Worm (Caenorhabditis elegans) whole organism, L4 larva: Measurements from ENCODE around the gene str-3.

Experiments used
- F10B5.3 ChIP-seq: sonication (generic microtip); optimal IDR thresholded peaks from 2 replicates; lab custom pipeline; 2016; ENCODE audit warnings: mild to moderate bottlenecking, missing genetic modification characterization, missing compliant biosample characterization
- F26F4.8 ChIP-seq: fragments of 200-800 bp; sonication (Bioruptor generic); conservative IDR thresholded peaks from 2 replicates; pipeline ENCODE4 v1.3.6; 2022; ENCODE audit warnings: missing genetic modification characterization, missing compliant biosample characterization
- F37D6.2 ChIP-seq: sonication (generic microtip); optimal IDR thresholded peaks from 2 replicates; lab custom pipeline; 2016; ENCODE audit warnings: mild to moderate bottlenecking, missing genetic modification characterization, missing compliant biosample characterization
- T20F7.1 ChIP-seq: fragments of 200-800 bp; sonication (Bioruptor generic); optimal IDR thresholded peaks from 2 replicates; lab custom pipeline; 2018; ENCODE audit warnings: mild to moderate bottlenecking, missing genetic modification characterization, missing compliant biosample characterization
- Y105C5A.15 ChIP-seq: fragments of 200-800 bp; sonication (Bioruptor generic); IDR thresholded peaks from 2 replicates; pipeline ENCODE4 v1.3.6; 2022; ENCODE audit warnings: missing genetic modification characterization, missing compliant biosample characterization
- Y48G9A.11 ChIP-seq: fragments of 200-800 bp; sonication (Bioruptor generic); IDR thresholded peaks from 2 replicates; pipeline ENCODE4 v1.3.6; 2022; ENCODE audit warnings: missing genetic modification reagents, missing genetic modification characterization, missing compliant biosample characterization
- Y75B8A.6 ChIP-seq: fragments of 200-800 bp; sonication (Bioruptor generic); IDR thresholded peaks from 2 replicates; pipeline ENCODE4 v1.3.6; 2022; ENCODE audit warnings: missing genetic modification reagents, missing genetic modification characterization, missing compliant biosample characterization
- ZK337.2 ChIP-seq: fragments of 200-800 bp; sonication (Bioruptor generic); IDR thresholded peaks from 2 replicates; pipeline ENCODE4 v1.3.6; 2022; ENCODE audit warnings: missing genetic modification reagents, missing genetic modification characterization, missing compliant biosample characterization
- ZK546.5 ChIP-seq, 2 experiments: sonication (generic microtip); optimal IDR thresholded peaks; 2 replicates each; lab custom pipeline; 2017; ENCODE audit warnings: missing biosample characterization in 2 of 2, missing genetic modification characterization in 2 of 2
- arid-1 ChIP-seq: fragments of 200-800 bp; sonication (Bioruptor generic); conservative IDR thresholded peaks from 2 replicates; pipeline ENCODE4 v1.3.6; 2022; ENCODE audit warnings: missing genetic modification reagents, missing genetic modification characterization, missing compliant biosample characterization
- ceh-20 ChIP-seq: fragments of 200-800 bp; sonication (Bioruptor generic); IDR thresholded peaks from 2 replicates; pipeline ENCODE4 v1.3.6; 2022; ENCODE audit warnings: missing genetic modification reagents, missing genetic modification characterization, missing compliant biosample characterization
- ceh-28 ChIP-seq: fragments of 150-350 bp; optimal IDR thresholded peaks from 2 replicates; lab custom pipeline; 2014; ENCODE audit warnings: missing biosample characterization, missing genetic modification reagents, missing genetic modification characterization
- ceh-32 ChIP-seq: sonication (generic microtip); optimal IDR thresholded peaks from 2 replicates; lab custom pipeline; 2016; ENCODE audit warnings: mild to moderate bottlenecking, missing genetic modification characterization, missing compliant biosample characterization; ENCODE audit not compliant: poor library complexity
- ceh-82 ChIP-seq: sonication (generic microtip); optimal IDR thresholded peaks from 2 replicates; lab custom pipeline; 2017; ENCODE audit warnings: missing biosample characterization, missing genetic modification characterization
- ctbp-1 ChIP-seq: fragments of 200-800 bp; sonication (Bioruptor generic); IDR thresholded peaks from 2 replicates; pipeline ENCODE4 v1.3.6; 2022; ENCODE audit warnings: missing genetic modification reagents, missing genetic modification characterization, missing compliant biosample characterization
- daf-16 ChIP-seq, 3 experiments: sonication (generic microtip); optimal IDR thresholded peaks; 2 replicates each; lab custom pipeline; 2016 to 2017; ENCODE audit warnings: missing genetic modification characterization in 3 of 3, missing genetic modification reagents in 3 of 3, mild to moderate bottlenecking in 2 of 3, missing compliant biosample characterization in 2 of 3, missing biosample characterization in 1 of 3, moderate library complexity in 1 of 3
- daf-8 ChIP-seq: fragments of 200-800 bp; sonication (Bioruptor generic); IDR thresholded peaks from 2 replicates; pipeline ENCODE4 v1.3.6; 2022; ENCODE audit warnings: missing genetic modification characterization, missing compliant biosample characterization
- dmd-8 ChIP-seq: fragments of 200-800 bp; sonication (Bioruptor generic); IDR thresholded peaks from 2 replicates; pipeline ENCODE4 v1.3.6; 2022; ENCODE audit warnings: missing genetic modification characterization, missing compliant biosample characterization
- dmd-9 ChIP-seq: fragments of 200-800 bp; sonication (Bioruptor generic); IDR thresholded peaks from 2 replicates; pipeline ENCODE4 v1.3.6; 2022; ENCODE audit warnings: missing genetic modification reagents, missing genetic modification characterization, missing compliant biosample characterization
- dpl-1 ChIP-seq: fragments of 150-350 bp; optimal IDR thresholded peaks from 2 replicates; lab custom pipeline; 2014; ENCODE audit warnings: missing biosample characterization, missing genetic modification reagents, missing genetic modification characterization
- egl-27 ChIP-seq: sonication (generic microtip); optimal IDR thresholded peaks from 3 replicates; lab custom pipeline; 2017; ENCODE audit warnings: missing biosample characterization, missing genetic modification reagents, missing genetic modification characterization
- egl-43 ChIP-seq: fragments of 200-800 bp; sonication (Bioruptor generic); IDR thresholded peaks from 2 replicates; pipeline ENCODE4 v1.3.6; 2022; ENCODE audit warnings: missing genetic modification reagents, missing genetic modification characterization, missing compliant biosample characterization
- fkh-10 ChIP-seq: fragments of 150-350 bp; optimal IDR thresholded peaks from 2 replicates; lab custom pipeline; 2014; ENCODE audit warnings: missing biosample characterization, missing genetic modification reagents, missing genetic modification characterization
- gei-8 ChIP-seq: fragments of 200-800 bp; sonication (Bioruptor generic); optimal IDR thresholded peaks from 2 replicates; lab custom pipeline; 2018; ENCODE audit warnings: mild to moderate bottlenecking, missing genetic modification characterization, missing compliant biosample characterization
- hlh-11 ChIP-seq: fragments of 200-800 bp; sonication (Bioruptor generic); optimal IDR thresholded peaks from 2 replicates; lab custom pipeline; 2018; ENCODE audit warnings: mild to moderate bottlenecking, missing genetic modification characterization, missing compliant biosample characterization
- hlh-30 ChIP-seq: sonication (generic microtip); optimal IDR thresholded peaks from 2 replicates; lab custom pipeline; 2017; ENCODE audit warnings: antibody characterized with exemption, mild to moderate bottlenecking, missing genetic modification characterization, missing compliant biosample characterization; ENCODE audit not compliant: insufficient read depth
- hmg-1.1 ChIP-seq: fragments of 200-800 bp; sonication (Bioruptor generic); IDR thresholded peaks from 2 replicates; pipeline ENCODE4 v1.3.6; 2022; ENCODE audit warnings: missing genetic modification reagents, missing genetic modification characterization, missing compliant biosample characterization
- jun-1 ChIP-seq: fragments of 150-350 bp; optimal IDR thresholded peaks from 2 replicates; lab custom pipeline; 2014; ENCODE audit warnings: missing biosample characterization, missing genetic modification reagents, missing genetic modification characterization
- lin-13 ChIP-seq: fragments of 150-350 bp; optimal IDR thresholded peaks from 2 replicates; lab custom pipeline; 2014; ENCODE audit warnings: missing biosample characterization, missing genetic modification reagents, missing genetic modification characterization
- lin-29 ChIP-seq: fragments of 200-800 bp; sonication (Bioruptor generic); IDR thresholded peaks from 2 replicates; pipeline ENCODE4 v1.3.6; 2022; ENCODE audit warnings: missing genetic modification reagents, missing genetic modification characterization, missing compliant biosample characterization
- madf-9 ChIP-seq: fragments of 200-800 bp; sonication (Bioruptor generic); conservative IDR thresholded peaks from 2 replicates; pipeline ENCODE4 v1.3.6; 2022; ENCODE audit warnings: missing genetic modification reagents, missing genetic modification characterization, missing compliant biosample characterization
- mdt-29 ChIP-seq: fragments of 200-800 bp; sonication (Bioruptor generic); IDR thresholded peaks from 2 replicates; pipeline ENCODE4 v1.3.6; 2022; ENCODE audit warnings: missing genetic modification reagents, missing genetic modification characterization, missing compliant biosample characterization
- mep-1 ChIP-seq: fragments of 150-350 bp; sonication (generic microtip); optimal IDR thresholded peaks from 3 replicates; lab custom pipeline; 2014; ENCODE audit warnings: missing biosample characterization, missing genetic modification characterization
- mes-2 ChIP-seq: sonication (generic microtip); optimal IDR thresholded peaks from 2 replicates; lab custom pipeline; 2016; ENCODE audit warnings: missing genotype, mild to moderate bottlenecking, missing genetic modification characterization, missing compliant biosample characterization; ENCODE audit not compliant: poor library complexity, severe bottlenecking
- mxl-3 ChIP-seq: fragments of 200-800 bp; sonication (Bioruptor generic); optimal IDR thresholded peaks from 2 replicates; lab custom pipeline; 2018; ENCODE audit warnings: mild to moderate bottlenecking, missing genetic modification characterization, missing compliant biosample characterization
- nhr-11 ChIP-seq: fragments of 150-350 bp; optimal IDR thresholded peaks from 2 replicates; lab custom pipeline; 2014; ENCODE audit warnings: missing biosample characterization, missing genetic modification characterization
- nhr-111 ChIP-seq: fragments of 200-800 bp; sonication (Bioruptor generic); optimal IDR thresholded peaks from 2 replicates; lab custom pipeline; 2018; ENCODE audit warnings: mild to moderate bottlenecking, missing genetic modification characterization, missing compliant biosample characterization
- nhr-25 ChIP-seq: sonication (generic microtip); optimal IDR thresholded peaks from 2 replicates; lab custom pipeline; 2017; ENCODE audit warnings: missing genetic modification characterization, mild to moderate bottlenecking, missing compliant biosample characterization, antibody characterized with exemption, moderate library complexity, borderline replicate concordance; ENCODE audit not compliant: insufficient read depth
- nhr-41 ChIP-seq: fragments of 200-800 bp; sonication (Bioruptor generic); IDR thresholded peaks from 2 replicates; pipeline ENCODE4 v1.3.6; 2022; ENCODE audit warnings: missing genetic modification reagents, missing genetic modification characterization, missing compliant biosample characterization
- nhr-42 ChIP-seq: fragments of 200-800 bp; sonication (Bioruptor generic); IDR thresholded peaks from 2 replicates; pipeline ENCODE4 v1.3.6; 2022; ENCODE audit warnings: missing genetic modification characterization, missing compliant biosample characterization
- nhr-6 ChIP-seq: fragments of 150-350 bp; optimal IDR thresholded peaks from 2 replicates; lab custom pipeline; 2014; ENCODE audit warnings: missing biosample characterization, missing genetic modification characterization
- nhr-76 ChIP-seq: fragments of 150-350 bp; optimal IDR thresholded peaks from 2 replicates; lab custom pipeline; 2014; ENCODE audit warnings: missing biosample characterization, missing genetic modification characterization
- php-3 ChIP-seq: fragments of 200-800 bp; sonication (Bioruptor generic); IDR thresholded peaks from 2 replicates; pipeline ENCODE4 v1.3.6; 2022; ENCODE audit warnings: missing genetic modification reagents, missing genetic modification characterization, missing compliant biosample characterization
- pqm-1 ChIP-seq: sonication (generic microtip); optimal IDR thresholded peaks from 2 replicates; lab custom pipeline; 2017; ENCODE audit warnings: missing biosample characterization, missing genetic modification characterization
- set-16 ChIP-seq: fragments of 200-800 bp; sonication (Bioruptor generic); IDR thresholded peaks from 2 replicates; pipeline ENCODE4 v1.3.6; 2022; ENCODE audit warnings: missing genetic modification reagents, missing genetic modification characterization, missing compliant biosample characterization
- skn-1 ChIP-seq: fragments of 150-350 bp; optimal IDR thresholded peaks from 2 replicates; lab custom pipeline; 2014; ENCODE audit warnings: missing biosample characterization, missing genetic modification characterization
- snpc-4 ChIP-seq: fragments of 150-350 bp; optimal IDR thresholded peaks from 2 replicates; lab custom pipeline; 2014; ENCODE audit warnings: missing biosample characterization, missing genetic modification characterization
- tra-1 ChIP-seq: fragments of 200-800 bp; sonication (Bioruptor generic); IDR thresholded peaks from 2 replicates; pipeline ENCODE4 v1.3.6; 2022; ENCODE audit warnings: missing genetic modification reagents, missing genetic modification characterization, missing compliant biosample characterization
- zag-1 ChIP-seq: fragments of 150-350 bp; optimal IDR thresholded peaks from 2 replicates; lab custom pipeline; 2014; ENCODE audit warnings: missing biosample characterization, missing genetic modification characterization
- zfp-3 ChIP-seq: fragments of 200-800 bp; sonication (Bioruptor generic); conservative IDR thresholded peaks from 2 replicates; pipeline ENCODE4 v1.3.6; 2022; ENCODE audit warnings: missing genetic modification reagents, missing genetic modification characterization, missing compliant biosample characterization
- zip-2 ChIP-seq: fragments of 150-350 bp; optimal IDR thresholded peaks from 2 replicates; lab custom pipeline; 2014; ENCODE audit warnings: missing biosample characterization, missing genetic modification characterization

str-3 gene

ce11 chrIV:11109771-11110170, 9.6 kb upstream of the str-3 start, which contains the start of gene pigk-1 (continued):
- TF ChIP-seq lin-13 (GFP tag; lab: Kevin White, UChicago): no peak
- no peak for TF ChIP-seq nhr-42
- no peak for TF ChIP-seq lin-29 (GFP tag; lab: Robert Waterston, UW)
- TF ChIP-seq arid-1 (GFP tag; lab: Robert Waterston, UW): no peak
- no peak for TF ChIP-seq tra-1 (GFP tag; lab: Robert Waterston, UW)
- TF ChIP-seq snpc-4: no peak
- TF ChIP-seq ZK337.2 (GFP tag; lab: Robert Waterston, UW): no peak
- TF ChIP-seq nhr-76 (tag; lab: Kevin White, UChicago): no peak
- TF ChIP-seq ZK546.5 (tag; optimal IDR thresholded peaks at IDR 0.05; lab: Kevin White, UChicago): peak in 1 of 2 experiments; percentile 27
- TF ChIP-seq ceh-20 (GFP tag; lab: Robert Waterston, UW): no peak
- TF ChIP-seq gei-8 (GFP tag; lab: Kevin White, UChicago): no peak
- TF ChIP-seq egl-43 (GFP tag; lab: Robert Waterston, UW): 0 out of 2 replicates have a peak, but pooled peaks have one; percentile 18
- no peak for TF ChIP-seq T20F7.1 (GFP tag; lab: Kevin White, UChicago)
- no peak for TF ChIP-seq mdt-29 (GFP tag; lab: Robert Waterston, UW)
- TF ChIP-seq nhr-11 (tag; lab: Kevin White, UChicago): no peak
- TF ChIP-seq zip-2 (tag; lab: Kevin White, UChicago): no peak
- TF ChIP-seq Y105C5A.15 (GFP tag; lab: Robert Waterston, UW): no peak
- no peak for TF ChIP-seq fkh-10 (GFP tag; lab: Kevin White, UChicago)
- no peak for TF ChIP-seq F37D6.2
- TF ChIP-seq Y75B8A.6 (GFP tag; lab: Robert Waterston, UW): no peak
- TF ChIP-seq hmg-1.1 (GFP tag; lab: Robert Waterston, UW): 0 out of 2 replicates have a peak, but pooled peaks have one; percentile 15
- TF ChIP-seq ctbp-1 (GFP tag; lab: Robert Waterston, UW): peak; percentile 12; the same call in 1 of the 2 replicates
- TF ChIP-seq ceh-32 (tag; lab: Kevin White, UChicago): no peak
- no peak for TF ChIP-seq F10B5.3 (tag; lab: Kevin White, UChicago)
- no peak for TF ChIP-seq php-3 (GFP tag; lab: Robert Waterston, UW)
- no peak for TF ChIP-seq egl-27
- peak; percentile 41; the same call in 1 of the 2 replicates for TF ChIP-seq Y48G9A.11
- no peak for TF ChIP-seq zfp-3 (GFP tag; lab: Robert Waterston, UW)
- no peak for TF ChIP-seq pqm-1
- TF ChIP-seq nhr-111 (GFP tag; lab: Kevin White, UChicago): no peak
- TF ChIP-seq set-16 (GFP tag; lab: Robert Waterston, UW): no peak
- no peak for TF ChIP-seq dpl-1 (GFP tag; lab: Kevin White, UChicago)
- TF ChIP-seq jun-1 (tag; lab: Kevin White, UChicago): no peak
- TF ChIP-seq daf-16 (GFP tag; optimal IDR thresholded peaks at IDR 0.05; lab: Kevin White, UChicago): no peak
- no peak for TF ChIP-seq daf-16 (tag; optimal IDR thresholded peaks at IDR 0.05; lab: Kevin White, UChicago)
- TF ChIP-seq ceh-82: no peak
- TF ChIP-seq nhr-25 (tag; lab: Kevin White, UChicago): no peak
- no peak for TF ChIP-seq mxl-3
- TF ChIP-seq ceh-28 (tag; lab: Kevin White, UChicago): no peak
- TF ChIP-seq dmd-8 (GFP tag; lab: Robert Waterston, UW): 0 out of 2 replicates have a peak, but pooled peaks have one; percentile 46
- TF ChIP-seq nhr-6 (tag; lab: Kevin White, UChicago): no peak
- TF ChIP-seq F26F4.8: no peak
- no peak for TF ChIP-seq dmd-9 (GFP tag; lab: Robert Waterston, UW)
- no peak for TF ChIP-seq mep-1
- TF ChIP-seq madf-9 (GFP tag; lab: Robert Waterston, UW): 0 out of 2 replicates have a peak, but pooled peaks have one; percentile 17
- no peak for TF ChIP-seq hlh-30 (tag; lab: Kevin White, UChicago)
- TF ChIP-seq hlh-11 (tag; lab: Kevin White, UChicago): no peak
- TF ChIP-seq nhr-41 (GFP tag; lab: Robert Waterston, UW): no peak
- no peak for TF ChIP-seq mes-2 (tag; lab: Kevin White, UChicago)
- no peak for TF ChIP-seq skn-1 (tag; lab: Kevin White, UChicago)
- TF ChIP-seq daf-8: no peak
- TF ChIP-seq zag-1 (tag; lab: Kevin White, UChicago): no peak
